Fruit fly (Drosophila melanogaster) whole organism, embryonic: Measurements from ENCODE around the gene CG34039.

ENCODE experiments used
- BtbVII ChIP-seq: fragments of 200-800 bp; sonication (Bioruptor generic); optimal IDR thresholded peaks from 3 replicates; lab custom pipeline; 2017; ENCODE audit warnings: missing biosample characterization, mild to moderate bottlenecking, missing genetic modification characterization
- CG10543 ChIP-seq: fragments of 200-800 bp; sonication (Bioruptor generic); optimal IDR thresholded peaks from 3 replicates; lab custom pipeline; 2017; ENCODE audit warnings: missing biosample characterization, mild to moderate bottlenecking, missing genetic modification characterization, moderate library complexity
- CG12391 ChIP-seq: fragments of 200-800 bp; sonication (Bioruptor generic); optimal IDR thresholded peaks from 3 replicates; lab custom pipeline; 2018; ENCODE audit warnings: missing biosample characterization, mild to moderate bottlenecking, missing genetic modification characterization, moderate library complexity
- CG12659 ChIP-seq: fragments of 200-800 bp; sonication (Bioruptor generic); optimal IDR thresholded peaks from 3 replicates; lab custom pipeline; 2017; ENCODE audit warnings: mild to moderate bottlenecking, missing biosample characterization, missing genetic modification reagents, missing genetic modification characterization
- CG13424 ChIP-seq: fragments of 200-800 bp; sonication (Bioruptor generic); optimal IDR thresholded peaks from 2 replicates; lab custom pipeline; 2019; ENCODE audit warnings: missing biosample characterization, mild to moderate bottlenecking, missing genetic modification characterization, moderate library complexity
- CG14014 ChIP-seq: fragments of 200-800 bp; sonication (Bioruptor generic); IDR thresholded peaks from 2 replicates; pipeline ENCODE4 v1.3.6; 2022; ENCODE audit warnings: missing biosample characterization, missing genetic modification characterization
- CG14667 ChIP-seq: fragments of 200-800 bp; sonication (Bioruptor generic); IDR thresholded peaks from 2 replicates; pipeline ENCODE4 v1.3.6; 2022; ENCODE audit warnings: missing biosample characterization, missing genetic modification characterization
- CG14860 ChIP-seq: fragments of 200-800 bp; sonication (Bioruptor generic); IDR thresholded peaks from 3 replicates; pipeline ENCODE4 v1.3.6; 2022; ENCODE audit warnings: missing biosample characterization, missing genetic modification characterization; ENCODE audit not compliant: partially characterized antibody
- CG15696 ChIP-seq: fragments of 200-800 bp; sonication (Bioruptor generic); optimal IDR thresholded peaks from 2 replicates; lab custom pipeline; 2019; ENCODE audit warnings: missing biosample characterization, mild to moderate bottlenecking, missing genetic modification characterization, moderate library complexity
- CG17385 ChIP-seq: fragments of 200-800 bp; sonication (Bioruptor generic); optimal IDR thresholded peaks from 3 replicates; lab custom pipeline; 2018; ENCODE audit warnings: missing biosample characterization, mild to moderate bottlenecking, missing genetic modification characterization
- CG2712 ChIP-seq: fragments of 200-800 bp; optimal IDR thresholded peaks from 3 replicates; lab custom pipeline; 2019; ENCODE audit warnings: missing biosample characterization, mild to moderate bottlenecking, missing genetic modification characterization, moderate library complexity
- CG2875 ChIP-seq: fragments of 200-800 bp; sonication (Bioruptor generic); optimal IDR thresholded peaks from 2 replicates; lab custom pipeline; 2017; ENCODE audit warnings: missing biosample characterization, mild to moderate bottlenecking, missing genetic modification characterization, missing genetic modification reagents
- CG32772 ChIP-seq: fragments of 200-800 bp; sonication (Bioruptor generic); IDR thresholded peaks from 2 replicates; pipeline ENCODE4 v1.3.6; 2022; ENCODE audit warnings: missing biosample characterization, missing genetic modification characterization
- CG34376 ChIP-seq: fragments of 200-800 bp; sonication (Bioruptor generic); optimal IDR thresholded peaks from 2 replicates; lab custom pipeline; 2018; ENCODE audit warnings: missing biosample characterization, mild to moderate bottlenecking, missing genetic modification characterization
- CG4328 ChIP-seq: fragments of 200-800 bp; sonication (Bioruptor generic); optimal IDR thresholded peaks from 3 replicates; lab custom pipeline; 2017; ENCODE audit warnings: missing biosample characterization, missing genetic modification reagents, missing genetic modification characterization
- CG6272 ChIP-seq: fragments of 200-800 bp; sonication (Bioruptor generic); IDR thresholded peaks from 2 replicates; pipeline ENCODE4 v1.3.6; 2022; ENCODE audit warnings: missing biosample characterization, missing genetic modification characterization
- CG7987 ChIP-seq: fragments of 200-800 bp; sonication (Bioruptor generic); optimal IDR thresholded peaks from 2 replicates; lab custom pipeline; 2018; ENCODE audit warnings: missing biosample characterization, mild to moderate bottlenecking, missing genetic modification characterization, moderate library complexity
- CG9727 ChIP-seq: fragments of 200-800 bp; sonication (Bioruptor generic); optimal IDR thresholded peaks from 3 replicates; lab custom pipeline; 2017; ENCODE audit warnings: missing biosample characterization, mild to moderate bottlenecking, missing genetic modification characterization
- CG9932 ChIP-seq: fragments of 200-800 bp; sonication (Bioruptor generic); IDR thresholded peaks from 2 replicates; pipeline ENCODE4 v1.3.6; 2022; ENCODE audit warnings: missing biosample characterization, missing genetic modification characterization
- Dek ChIP-seq: fragments of 200-800 bp; sonication (Bioruptor generic); optimal IDR thresholded peaks from 3 replicates; lab custom pipeline; 2019; ENCODE audit warnings: missing biosample characterization, mild to moderate bottlenecking, missing genetic modification characterization, moderate library complexity
- Drgx ChIP-seq: fragments of 200-800 bp; sonication (Bioruptor generic); IDR thresholded peaks from 2 replicates; pipeline ENCODE4 v1.3.6; 2022; ENCODE audit warnings: missing biosample characterization, missing genetic modification characterization
- Fer2 ChIP-seq: fragments of 200-800 bp; sonication (Bioruptor generic); optimal IDR thresholded peaks from 2 replicates; lab custom pipeline; 2018; ENCODE audit warnings: missing biosample characterization, mild to moderate bottlenecking, missing genetic modification characterization, moderate library complexity
- HHEX ChIP-seq: fragments of 200-800 bp; sonication (Bioruptor generic); optimal IDR thresholded peaks from 3 replicates; lab custom pipeline; 2017; ENCODE audit warnings: missing biosample characterization, mild to moderate bottlenecking, missing genetic modification characterization, missing genetic modification reagents
- HLH4C ChIP-seq: fragments of 200-800 bp; sonication (Bioruptor generic); IDR thresholded peaks from 3 replicates; pipeline ENCODE4 v1.3.6; 2022; ENCODE audit warnings: missing biosample characterization, missing genetic modification characterization; ENCODE audit not compliant: partially characterized antibody
- Hr39 ChIP-seq: fragments of >200 bp; optimal IDR thresholded peaks from 2 replicates; lab custom pipeline; 2017
- MESR4 ChIP-seq: fragments of 200-800 bp; sonication (Bioruptor generic); optimal IDR thresholded peaks from 2 replicates; lab custom pipeline; 2018; ENCODE audit warnings: missing biosample characterization, mild to moderate bottlenecking, missing genetic modification characterization, moderate library complexity
- NfI ChIP-seq: fragments of 200-800 bp; sonication (Bioruptor generic); optimal IDR thresholded peaks from 3 replicates; lab custom pipeline; 2018; ENCODE audit warnings: missing biosample characterization, mild to moderate bottlenecking, missing genetic modification characterization, moderate library complexity
- Pdp1 ChIP-seq, 2 experiments: fragments of 200-800 bp; sonication (Bioruptor generic); optimal IDR thresholded peaks; 3 replicates each; lab custom pipeline; 2016; ENCODE audit warnings: missing biosample characterization in 2 of 2, missing genetic modification characterization in 2 of 2, mild to moderate bottlenecking in 1 of 2, moderate library complexity in 1 of 2
- Ptx1 ChIP-seq: fragments of 200-800 bp; sonication (Bioruptor generic); IDR thresholded peaks from 2 replicates; pipeline ENCODE4 v1.3.6; 2022; ENCODE audit warnings: missing biosample characterization, missing genetic modification characterization
- Sox102F ChIP-seq: fragments of 200-800 bp; sonication (Bioruptor generic); optimal IDR thresholded peaks from 2 replicates; lab custom pipeline; 2018; ENCODE audit warnings: missing biosample characterization, mild to moderate bottlenecking, missing genetic modification characterization, moderate library complexity
- Spps ChIP-seq: fragments of 200-800 bp; sonication (Bioruptor generic); optimal IDR thresholded peaks from 2 replicates; lab custom pipeline; 2018; ENCODE audit warnings: missing biosample characterization, mild to moderate bottlenecking, missing genetic modification characterization
- Stat92E ChIP-seq, 3 experiments: fragments of >200 bp in 2 of 3; fragments of 200-800 bp in 1 of 3; sonication (Bioruptor generic) in 1 of 3; optimal IDR thresholded peaks; 2 replicates each; lab custom pipeline; 2017 to 2019; ENCODE audit warnings: missing biosample characterization in 3 of 3, missing genetic modification characterization in 3 of 3, mild to moderate bottlenecking in 1 of 3, moderate library complexity in 1 of 3
- ac ChIP-seq: fragments of 200-800 bp; sonication (Bioruptor generic); optimal IDR thresholded peaks from 3 replicates; lab custom pipeline; 2017; ENCODE audit warnings: missing biosample characterization, mild to moderate bottlenecking, missing genetic modification characterization
- al ChIP-seq: fragments of 200-800 bp; sonication (Bioruptor generic); IDR thresholded peaks from 2 replicates; pipeline ENCODE4 v1.3.6; 2022; ENCODE audit warnings: missing biosample characterization, missing genetic modification characterization
- cad ChIP-seq: fragments of >200 bp; optimal IDR thresholded peaks from 2 replicates; lab custom pipeline; 2017; ENCODE audit warnings: missing biosample characterization, missing genetic modification characterization
- ci ChIP-seq: fragments of 200-800 bp; sonication (Bioruptor generic); IDR thresholded peaks from 3 replicates; pipeline ENCODE4 v1.3.6; 2022; ENCODE audit warnings: missing biosample characterization, missing genetic modification characterization
- cwo ChIP-seq: fragments of 200-800 bp; sonication (Bioruptor generic); optimal IDR thresholded peaks from 3 replicates; lab custom pipeline; 2017; ENCODE audit warnings: missing biosample characterization, missing genetic modification characterization, mild to moderate bottlenecking, moderate library complexity, missing genetic modification reagents
- dm ChIP-seq: fragments of 200-800 bp; sonication (Bioruptor generic); optimal IDR thresholded peaks from 3 replicates; lab custom pipeline; 2016; ENCODE audit warnings: missing biosample characterization, missing genetic modification characterization
- dysf ChIP-seq: fragments of 200-800 bp; sonication (Bioruptor generic); IDR thresholded peaks from 3 replicates; pipeline ENCODE4 v1.3.6; 2022; ENCODE audit warnings: missing biosample characterization, missing genetic modification characterization
- emc ChIP-seq: fragments of 200-800 bp; sonication (Bioruptor generic); optimal IDR thresholded peaks from 2 replicates; lab custom pipeline; 2016; ENCODE audit warnings: missing biosample characterization, missing genetic modification characterization
- ems ChIP-seq: fragments of 200-800 bp; sonication (Bioruptor generic); optimal IDR thresholded peaks from 3 replicates; lab custom pipeline; 2016; ENCODE audit warnings: missing biosample characterization, missing genetic modification characterization
- exex ChIP-seq: fragments of 200-800 bp; sonication (Bioruptor generic); optimal IDR thresholded peaks from 4 replicates; lab custom pipeline; 2018; ENCODE audit warnings: missing biosample characterization, mild to moderate bottlenecking, missing genetic modification characterization, moderate library complexity
- grn ChIP-seq: fragments of 200-800 bp; sonication (Bioruptor generic); optimal IDR thresholded peaks from 3 replicates; lab custom pipeline; 2017; ENCODE audit warnings: missing biosample characterization, missing genetic modification characterization
- h ChIP-seq: fragments of >200 bp; optimal IDR thresholded peaks from 2 replicates; lab custom pipeline; 2017
- otp ChIP-seq: fragments of 200-800 bp; sonication (Bioruptor generic); IDR thresholded peaks from 3 replicates; pipeline ENCODE4, ENCODE4 v1.3.6; 2022; ENCODE audit warnings: missing biosample characterization, missing genetic modification characterization
- pnt ChIP-seq: fragments of 200-800 bp; sonication (Bioruptor generic); optimal IDR thresholded peaks from 3 replicates; lab custom pipeline; 2016; ENCODE audit warnings: missing biosample characterization, missing genetic modification characterization
- psq ChIP-seq: fragments of 200-800 bp; sonication (Bioruptor generic); optimal IDR thresholded peaks from 2 replicates; lab custom pipeline; 2017; ENCODE audit warnings: missing biosample characterization, missing genetic modification characterization
- pum ChIP-seq: fragments of 200-800 bp; sonication (Bioruptor generic); optimal IDR thresholded peaks from 2 replicates; lab custom pipeline; 2016; ENCODE audit warnings: missing biosample characterization, missing genetic modification characterization
- rib ChIP-seq: fragments of 200-800 bp; sonication (Bioruptor generic); IDR thresholded peaks from 2 replicates; pipeline ENCODE4 v1.3.6; 2022; ENCODE audit warnings: missing biosample characterization, missing genetic modification characterization
- ssp ChIP-seq: fragments of 200-800 bp; sonication (Bioruptor generic); IDR thresholded peaks from 2 replicates; pipeline ENCODE4 v1.3.6; 2022; ENCODE audit warnings: missing biosample characterization, missing genetic modification characterization
- z ChIP-seq: fragments of 200-800 bp; sonication (Bioruptor generic); IDR thresholded peaks from 3 replicates; pipeline ENCODE4 v1.3.6; 2022; ENCODE audit warnings: missing biosample characterization, missing genetic modification characterization

The CG34039 gene

dm6 chr3L:14558947-14559509 is 772 bp upstream of the CG34039 start (continued):
- TF ChIP-seq Drgx (no peak), CG6272 (GFP tag; lab: Robert Waterston, UW) (no peak), cad (GFP tag; lab: Kevin White, UChicago) (no peak), grn (GFP tag; lab: Kevin White, UChicago) (peak; percentile 45), CG9932 (GFP tag; lab: Robert Waterston, UW) (no peak), Stat92E (GFP tag; optimal IDR thresholded peaks at IDR 0.05; lab: Kevin White, UChicago) (no peak), CG34376 (GFP tag; lab: Kevin White, UChicago) (peak; percentile 83), Hr39 (lab: Kevin White, UChicago) (no peak), otp (no peak), rib (GFP tag; lab: Robert Waterston, UW) (0 out of 2 replicates have a peak, but pooled peaks have one; percentile 29), cwo (GFP tag; lab: Kevin White, UChicago) (peak; percentile 45), CG14014 (GFP tag; lab: Robert Waterston, UW) (0 out of 2 replicates have a peak, but pooled peaks have one; percentile 18), NfI (GFP tag; lab: Kevin White, UChicago) (no peak), CG2875 (no peak), CG10543 (GFP tag; lab: Kevin White, UChicago) (peak; percentile 1), Ptx1 (GFP tag; lab: Robert Waterston, UW) (no peak), psq (GFP tag; lab: Kevin White, UChicago) (no peak), ci (GFP tag; lab: Robert Waterston, UW) (no peak), CG12391 (no peak), ssp (no peak), ac (GFP tag; lab: Kevin White, UChicago) (no peak), dm (GFP tag; lab: Kevin White, UChicago) (no peak), Dek (no peak), CG9727 (no peak), h (lab: Kevin White, UChicago) (no peak), exex (tag; lab: Kevin White, UChicago) (peak; percentile 38), Pdp1 (GFP tag; optimal IDR thresholded peaks at IDR 0.05; lab: Kevin White, UChicago) (peak in 1 of 2 experiments; percentile 19), z (GFP tag; lab: Robert Waterston, UW) (0 out of 3 replicates have a peak, but pooled peaks have one; percentile 49), pum (GFP tag; lab: Kevin White, UChicago) (no peak), CG32772 (GFP tag; lab: Robert Waterston, UW) (no peak), ems (GFP tag; lab: Kevin White, UChicago) (no peak), Spps (tag; lab: Kevin White, UChicago) (no peak), CG12659 (GFP tag; lab: Kevin White, UChicago) (no peak), Fer2 (tag; lab: Kevin White, UChicago) (no peak), CG15696 (tag; lab: Kevin White, UChicago) (no peak), CG2712 (tag; lab: Kevin White, UChicago) (no peak), CG14667 (no peak), HLH4C (no peak), CG14860 (no peak), emc (GFP tag; lab: Kevin White, UChicago) (no peak), al (no peak), CG13424 (tag; lab: Kevin White, UChicago) (no peak), MESR4 (GFP tag; lab: Kevin White, UChicago) (no peak), Sox102F (GFP tag; lab: Kevin White, UChicago) (no peak), dysf (GFP tag; lab: Robert Waterston, UW) (no peak), CG4328 (GFP tag; lab: Kevin White, UChicago) (no peak), CG7987 (GFP tag; lab: Kevin White, UChicago) (peak; percentile 72), pnt (no peak), CG17385 (GFP tag; lab: Kevin White, UChicago) (no peak), HHEX (GFP tag; lab: Kevin White, UChicago) (no peak), BtbVII (no peak)
